Fruit fly (Drosophila melanogaster) whole organism, embryonic: ENCODE data around the gene CG5388.

Experiments used
- Asciz ChIP-seq: fragments of 200-800 bp; sonication (Bioruptor generic); optimal IDR thresholded peaks from 2 replicates; lab custom pipeline; 2017; ENCODE audit warnings: missing biosample characterization, mild to moderate bottlenecking, missing genetic modification characterization, missing genetic modification reagents
- B-H1 ChIP-seq: fragments of 200-800 bp; sonication (Bioruptor generic); IDR thresholded peaks from 3 replicates; pipeline ENCODE4 v1.3.6; 2022; ENCODE audit warnings: missing biosample characterization, missing genetic modification characterization
- CG10267 ChIP-seq: fragments of 200-800 bp; sonication (Bioruptor generic); optimal IDR thresholded peaks from 2 replicates; lab custom pipeline; 2018; ENCODE audit warnings: missing biosample characterization, mild to moderate bottlenecking, missing genetic modification characterization, moderate library complexity
- CG10274 ChIP-seq: fragments of 200-800 bp; sonication (Bioruptor generic); optimal IDR thresholded peaks from 3 replicates; lab custom pipeline; 2017; ENCODE audit warnings: missing biosample characterization, mild to moderate bottlenecking, missing genetic modification characterization
- CG10543 ChIP-seq: fragments of 200-800 bp; sonication (Bioruptor generic); optimal IDR thresholded peaks from 3 replicates; lab custom pipeline; 2017; ENCODE audit warnings: missing biosample characterization, mild to moderate bottlenecking, missing genetic modification characterization, moderate library complexity
- CG10654 ChIP-seq: fragments of 200-800 bp; sonication (Bioruptor generic); optimal IDR thresholded peaks from 2 replicates; lab custom pipeline; 2016; ENCODE audit warnings: missing biosample characterization, missing genetic modification characterization
- CG11504 ChIP-seq: fragments of 200-800 bp; sonication (Bioruptor generic); optimal IDR thresholded peaks from 3 replicates; lab custom pipeline; 2019; ENCODE audit warnings: missing biosample characterization, mild to moderate bottlenecking, missing genetic modification characterization, moderate library complexity
- CG1233 ChIP-seq: fragments of 200-800 bp; sonication (Bioruptor generic); optimal IDR thresholded peaks from 4 replicates; lab custom pipeline; 2018; ENCODE audit warnings: missing biosample characterization, mild to moderate bottlenecking, missing genetic modification characterization
- CG15269 ChIP-seq: fragments of 200-800 bp; sonication (Bioruptor generic); optimal IDR thresholded peaks from 2 replicates; lab custom pipeline; 2018; ENCODE audit warnings: missing biosample characterization, mild to moderate bottlenecking, missing genetic modification characterization, moderate library complexity
- CG2199 ChIP-seq: fragments of 200-800 bp; sonication (Bioruptor generic); IDR thresholded peaks from 3 replicates; pipeline ENCODE4 v1.3.6; 2022; ENCODE audit warnings: missing biosample characterization, missing genetic modification characterization
- CG30020 ChIP-seq: fragments of 200-800 bp; optimal IDR thresholded peaks from 2 replicates; lab custom pipeline; 2019; ENCODE audit warnings: missing biosample characterization, mild to moderate bottlenecking, missing genetic modification characterization, moderate library complexity
- CG31224 ChIP-seq: fragments of 200-800 bp; sonication (Bioruptor generic); IDR thresholded peaks from 2 replicates; pipeline ENCODE4 v1.3.6; 2022; ENCODE audit warnings: missing biosample characterization, missing genetic modification characterization
- CG32772 ChIP-seq: fragments of 200-800 bp; sonication (Bioruptor generic); IDR thresholded peaks from 2 replicates; pipeline ENCODE4 v1.3.6; 2022; ENCODE audit warnings: missing biosample characterization, missing genetic modification characterization
- CG4328 ChIP-seq: fragments of 200-800 bp; sonication (Bioruptor generic); optimal IDR thresholded peaks from 3 replicates; lab custom pipeline; 2017; ENCODE audit warnings: missing biosample characterization, missing genetic modification reagents, missing genetic modification characterization
- CG5180 ChIP-seq: fragments of 200-800 bp; sonication (Bioruptor generic); optimal IDR thresholded peaks from 3 replicates; lab custom pipeline; 2017; ENCODE audit warnings: missing biosample characterization, missing genetic modification characterization, mild to moderate bottlenecking, moderate library complexity, missing genetic modification reagents
- CG5953 ChIP-seq: fragments of 200-800 bp; sonication (Bioruptor generic); IDR thresholded peaks from 2 replicates; pipeline ENCODE4 v1.3.6; 2022; ENCODE audit warnings: missing biosample characterization, missing genetic modification characterization
- CG7556 ChIP-seq: fragments of 200-800 bp; sonication (Bioruptor generic); optimal IDR thresholded peaks from 2 replicates; lab custom pipeline; 2017; ENCODE audit warnings: missing biosample characterization, mild to moderate bottlenecking, missing genetic modification characterization
- CG8290 ChIP-seq, 3 experiments: fragments of 200-800 bp; sonication (Bioruptor generic); optimal IDR thresholded peaks; 2 replicates each; lab custom pipeline; 2016 to 2019; ENCODE audit warnings: missing biosample characterization in 3 of 3, missing genetic modification characterization in 3 of 3, mild to moderate bottlenecking in 2 of 3, moderate library complexity in 1 of 3
- CG8388 ChIP-seq: fragments of 200-800 bp; sonication (Bioruptor generic); optimal IDR thresholded peaks from 2 replicates; lab custom pipeline; 2019; ENCODE audit warnings: missing biosample characterization, mild to moderate bottlenecking, missing genetic modification characterization, moderate library complexity
- Chrac-16 ChIP-seq: fragments of 200-800 bp; sonication (Bioruptor generic); optimal IDR thresholded peaks from 3 replicates; lab custom pipeline; 2016; ENCODE audit warnings: missing biosample characterization, missing genetic modification characterization
- D ChIP-seq, 2 experiments: fragments of 200-800 bp in 1 of 2; fragments of >200 bp in 1 of 2; sonication (Bioruptor generic) in 1 of 2; optimal IDR thresholded peaks; 2 replicates in 1 of 2; 3 replicates in 1 of 2; lab custom pipeline; 2017; ENCODE audit warnings: mild to moderate bottlenecking in 1 of 2, missing biosample characterization in 1 of 2, missing genetic modification characterization in 1 of 2, missing genetic modification reagents in 1 of 2
- E2f1 ChIP-seq: fragments of 200-800 bp; sonication (Bioruptor generic); IDR thresholded peaks from 2 replicates; pipeline ENCODE4 v1.3.6; 2022; ENCODE audit warnings: missing biosample characterization, missing genetic modification characterization
- Elba2 ChIP-seq: fragments of 200-800 bp; sonication (Bioruptor generic); optimal IDR thresholded peaks from 3 replicates; lab custom pipeline; 2016; ENCODE audit warnings: missing biosample characterization, missing genetic modification characterization
- Fer2 ChIP-seq: fragments of 200-800 bp; sonication (Bioruptor generic); optimal IDR thresholded peaks from 2 replicates; lab custom pipeline; 2018; ENCODE audit warnings: missing biosample characterization, mild to moderate bottlenecking, missing genetic modification characterization, moderate library complexity
- Fer3 ChIP-seq: fragments of 200-800 bp; sonication (Bioruptor generic); optimal IDR thresholded peaks from 2 replicates; lab custom pipeline; 2018; ENCODE audit warnings: missing biosample characterization, mild to moderate bottlenecking, missing genetic modification characterization, moderate library complexity
- Hsf ChIP-seq: fragments of 200-800 bp; sonication (Bioruptor generic); optimal IDR thresholded peaks from 3 replicates; lab custom pipeline; 2016; ENCODE audit warnings: missing biosample characterization, missing genetic modification characterization
- Lpt ChIP-seq: fragments of >200 bp; optimal IDR thresholded peaks from 2 replicates; lab custom pipeline; 2018; ENCODE audit warnings: missing biosample characterization, missing genetic modification characterization
- Nf-YA ChIP-seq: fragments of 200-800 bp; sonication (Bioruptor generic); IDR thresholded peaks from 2 replicates; pipeline ENCODE4 v1.3.6; 2022; ENCODE audit warnings: missing biosample characterization, missing genetic modification characterization
- Ptx1 ChIP-seq: fragments of 200-800 bp; sonication (Bioruptor generic); IDR thresholded peaks from 2 replicates; pipeline ENCODE4 v1.3.6; 2022; ENCODE audit warnings: missing biosample characterization, missing genetic modification characterization
- Sry-β ChIP-seq: fragments of 200-800 bp; sonication (Bioruptor generic); optimal IDR thresholded peaks from 2 replicates; lab custom pipeline; 2018; ENCODE audit warnings: missing biosample characterization, mild to moderate bottlenecking, missing genetic modification characterization, moderate library complexity
- bbx ChIP-seq: fragments of 200-800 bp; sonication (Bioruptor generic); IDR thresholded peaks from 2 replicates; pipeline ENCODE4 v1.3.6; 2022; ENCODE audit warnings: missing biosample characterization, missing genetic modification characterization; ENCODE audit not compliant: partially characterized antibody
- cas ChIP-seq: fragments of 200-800 bp; sonication (Bioruptor generic); IDR thresholded peaks from 2 replicates; pipeline ENCODE4 v1.3.6; 2022; ENCODE audit warnings: missing biosample characterization, missing genetic modification characterization
- crc ChIP-seq: fragments of 200-800 bp; sonication (Bioruptor generic); optimal IDR thresholded peaks from 2 replicates; lab custom pipeline; 2016; ENCODE audit warnings: missing biosample characterization, missing genetic modification characterization
- dmrt11E ChIP-seq: fragments of 200-800 bp; sonication (Bioruptor generic); optimal IDR thresholded peaks from 3 replicates; lab custom pipeline; 2018; ENCODE audit warnings: missing biosample characterization, mild to moderate bottlenecking, missing genetic modification characterization, moderate library complexity
- ind ChIP-seq: fragments of 200-800 bp; sonication (Bioruptor generic); optimal IDR thresholded peaks from 3 replicates; lab custom pipeline; 2016; ENCODE audit warnings: missing biosample characterization, missing genetic modification characterization
- jigr1 ChIP-seq: fragments of 200-800 bp; sonication (Bioruptor generic); IDR thresholded peaks from 3 replicates; pipeline ENCODE4 v1.3.6; 2022; ENCODE audit warnings: missing biosample characterization, missing genetic modification characterization
- knrl ChIP-seq: fragments of 200-800 bp; sonication (Bioruptor generic); IDR thresholded peaks from 3 replicates; pipeline ENCODE4 v1.3.6; 2022; ENCODE audit warnings: missing biosample characterization, missing genetic modification characterization; ENCODE audit not compliant: partially characterized antibody
- lbe ChIP-seq: fragments of 200-800 bp; sonication (Bioruptor generic); optimal IDR thresholded peaks from 2 replicates; lab custom pipeline; 2016; ENCODE audit warnings: missing biosample characterization, mild to moderate bottlenecking, missing genetic modification characterization
- lmd ChIP-seq: fragments of 200-800 bp; sonication (Bioruptor generic); IDR thresholded peaks from 2 replicates; pipeline ENCODE4 v1.3.6; 2022; ENCODE audit warnings: missing biosample characterization, missing genetic modification characterization
- luna ChIP-seq: fragments of 200-800 bp; sonication (Bioruptor generic); optimal IDR thresholded peaks from 2 replicates; lab custom pipeline; 2016; ENCODE audit warnings: missing biosample characterization, missing genetic modification characterization
- oc ChIP-seq: fragments of 200-800 bp; sonication (Bioruptor generic); optimal IDR thresholded peaks from 2 replicates; lab custom pipeline; 2018; ENCODE audit warnings: missing biosample characterization, mild to moderate bottlenecking, missing genetic modification characterization, moderate library complexity
- odd ChIP-seq: fragments of 200-800 bp; sonication (Bioruptor generic); optimal IDR thresholded peaks from 2 replicates; lab custom pipeline; 2017; ENCODE audit warnings: missing biosample characterization, mild to moderate bottlenecking, missing genetic modification characterization
- phol ChIP-seq: fragments of 200-800 bp; sonication (Bioruptor generic); optimal IDR thresholded peaks from 3 replicates; lab custom pipeline; 2018; ENCODE audit warnings: missing biosample characterization, mild to moderate bottlenecking, missing genetic modification characterization, moderate library complexity
- sisA ChIP-seq: fragments of 200-800 bp; sonication (Bioruptor generic); IDR thresholded peaks from 2 replicates; pipeline ENCODE4 v1.3.6; 2022; ENCODE audit warnings: missing biosample characterization, missing genetic modification characterization
- slp2 ChIP-seq: fragments of 200-800 bp; sonication (Bioruptor generic); optimal IDR thresholded peaks from 2 replicates; lab custom pipeline; 2016; ENCODE audit warnings: missing biosample characterization, missing genetic modification characterization
- sob ChIP-seq: fragments of 200-800 bp; sonication (Bioruptor generic); IDR thresholded peaks from 2 replicates; pipeline ENCODE4 v1.3.6; 2022; ENCODE audit warnings: missing biosample characterization, missing genetic modification characterization
- tgo ChIP-seq: fragments of 200-800 bp; sonication (Bioruptor generic); IDR thresholded peaks from 3 replicates; pipeline ENCODE4 v1.3.6; 2022; ENCODE audit warnings: missing biosample characterization, missing genetic modification characterization
- tup ChIP-seq: fragments of 200-800 bp; sonication (Bioruptor generic); optimal IDR thresholded peaks from 2 replicates; lab custom pipeline; 2016; ENCODE audit warnings: missing biosample characterization, mild to moderate bottlenecking, missing genetic modification characterization, moderate library complexity
- zfh1 ChIP-seq: fragments of 200-800 bp; sonication (Bioruptor generic); IDR thresholded peaks from 3 replicates; pipeline ENCODE4 v1.3.6; 2022; ENCODE audit warnings: missing biosample characterization, missing genetic modification characterization

CG5388 gene

dm6 chr3R:22368777-22369214 lies 28.7 kb upstream of the CG5388 start (continued):
- TF ChIP-seq CG8290 (GFP tag; optimal IDR thresholded peaks at IDR 0.05; lab: Kevin White, UChicago) (no peak), CG8290 (tag; optimal IDR thresholded peaks at IDR 0.05; lab: Kevin White, UChicago) (no peak), crc (GFP tag; lab: Kevin White, UChicago) (peak; percentile 46), jigr1 (GFP tag; lab: Robert Waterston, UW) (peak; percentile 60; the same call in 1 of the 3 replicates), odd (GFP tag; lab: Kevin White, UChicago) (peak; percentile 49), slp2 (no peak), B-H1 (GFP tag; lab: Robert Waterston, UW) (peak; percentile 42; the same call in 2 of the 3 replicates), Elba2 (GFP tag; lab: Kevin White, UChicago) (no peak), dmrt11E (peak; percentile 13), CG8388 (GFP tag; lab: Kevin White, UChicago) (no peak), Fer3 (tag; lab: Kevin White, UChicago) (peak; percentile 55), zfh1 (peak; percentile 65; the same call in 2 of the 3 replicates), E2f1 (GFP tag; lab: Robert Waterston, UW) (peak; percentile 60), tgo (GFP tag; lab: Robert Waterston, UW) (peak; percentile 72), CG15269 (tag; lab: Kevin White, UChicago) (peak; percentile 66), lbe (GFP tag; lab: Kevin White, UChicago) (peak; percentile 25), CG30020 (tag; lab: Kevin White, UChicago) (peak; percentile 6), Nf-YA (GFP tag; lab: Robert Waterston, UW) (peak; percentile 44; the same call in 1 of the 2 replicates), sisA (GFP tag; lab: Robert Waterston, UW) (peak; percentile 71), phol (tag; lab: Kevin White, UChicago) (peak; percentile 46), tup (GFP tag; lab: Kevin White, UChicago) (no peak), Ptx1 (GFP tag; lab: Robert Waterston, UW) (peak; percentile 82), CG31224 (GFP tag; lab: Robert Waterston, UW) (peak; percentile 59), sob (GFP tag; lab: Robert Waterston, UW) (peak; percentile 60), lmd (peak; percentile 78), CG10274 (GFP tag; lab: Kevin White, UChicago) (no peak), CG5180 (GFP tag; lab: Kevin White, UChicago) (peak; percentile 25), CG2199 (no peak), oc (no peak), CG7556 (peak; percentile 80), CG1233 (GFP tag; lab: Kevin White, UChicago) (no peak), Hsf (GFP tag; lab: Kevin White, UChicago) (peak; percentile 37), CG10543 (GFP tag; lab: Kevin White, UChicago) (peak; percentile 61), knrl (GFP tag; lab: Robert Waterston, UW) (no peak), bbx (no peak), Sry-β (GFP tag; lab: Kevin White, UChicago) (no peak), Asciz (GFP tag; lab: Kevin White, UChicago) (peak; percentile 30), D (optimal IDR thresholded peaks at IDR 0.05; lab: Kevin White, UChicago) (no peak), D (GFP tag; optimal IDR thresholded peaks at IDR 0.05; lab: Kevin White, UChicago) (peak; percentile 41), CG10267 (tag; lab: Kevin White, UChicago) (peak; percentile 43), Lpt (GFP tag; lab: Kevin White, UChicago) (no peak), CG32772 (peak; percentile 58), CG10654 (GFP tag; lab: Kevin White, UChicago) (peak; percentile 42), ind (peak; percentile 63), CG4328 (GFP tag; lab: Kevin White, UChicago) (peak; percentile 46), luna (GFP tag; lab: Kevin White, UChicago) (no peak), Fer2 (tag; lab: Kevin White, UChicago) (peak; percentile 45), CG11504 (tag; lab: Kevin White, UChicago) (peak; percentile 68), Chrac-16 (GFP tag; lab: Kevin White, UChicago) (peak; percentile 14), cas (GFP tag; lab: Robert Waterston, UW) (0 out of 2 replicates have a peak, but pooled peaks have one; percentile 40), CG5953 (GFP tag; lab: Robert Waterston, UW) (0 out of 2 replicates have a peak, but pooled peaks have one; percentile 46)
